Fruit fly (Drosophila melanogaster) whole organism, embryonic: ENCODE measurements around the gene CG8066.
A peak's percentile ranks its signal among the peaks of the same experiment; 100 is the strongest.

Source experiments
- Adf1 ChIP-seq: fragments of 200-800 bp; sonication (Bioruptor generic); IDR thresholded peaks from 2 replicates; pipeline ENCODE4 v1.3.6; 2022; ENCODE audit warnings: missing biosample characterization, missing genetic modification characterization
- Bdp1 ChIP-seq: fragments of 200-800 bp; sonication (Bioruptor generic); optimal IDR thresholded peaks from 3 replicates; lab custom pipeline; 2016; ENCODE audit warnings: missing biosample characterization, missing genetic modification characterization
- CG12071 ChIP-seq: fragments of 200-800 bp; sonication (Bioruptor generic); optimal IDR thresholded peaks from 3 replicates; lab custom pipeline; 2018; ENCODE audit warnings: missing biosample characterization, mild to moderate bottlenecking, missing genetic modification characterization
- CG12236 ChIP-seq: fragments of 200-800 bp; sonication (Bioruptor generic); optimal IDR thresholded peaks from 2 replicates; lab custom pipeline; 2016; ENCODE audit warnings: missing biosample characterization, missing genetic modification characterization
- CG12769 ChIP-seq: fragments of 200-800 bp; sonication (Bioruptor generic); optimal IDR thresholded peaks from 2 replicates; lab custom pipeline; 2019; ENCODE audit warnings: missing biosample characterization, mild to moderate bottlenecking, missing genetic modification characterization, moderate library complexity
- CG15073 ChIP-seq: fragments of 200-800 bp; sonication (Bioruptor generic); optimal IDR thresholded peaks from 2 replicates; lab custom pipeline; 2016; ENCODE audit warnings: missing biosample characterization, missing genetic modification characterization
- CG17359 ChIP-seq: fragments of 200-800 bp; sonication (Bioruptor generic); optimal IDR thresholded peaks from 3 replicates; lab custom pipeline; 2018; ENCODE audit warnings: missing biosample characterization, mild to moderate bottlenecking, missing genetic modification characterization, moderate library complexity
- CG17612 ChIP-seq: fragments of 200-800 bp; sonication (Bioruptor generic); IDR thresholded peaks from 2 replicates; pipeline ENCODE4 v1.3.6; 2022; ENCODE audit warnings: missing biosample characterization, missing genetic modification characterization
- CG2199 ChIP-seq: fragments of 200-800 bp; sonication (Bioruptor generic); IDR thresholded peaks from 3 replicates; pipeline ENCODE4 v1.3.6; 2022; ENCODE audit warnings: missing biosample characterization, missing genetic modification characterization
- CG3065 ChIP-seq: fragments of 200-800 bp; sonication (Bioruptor generic); optimal IDR thresholded peaks from 2 replicates; lab custom pipeline; 2016; ENCODE audit warnings: missing biosample characterization, missing genetic modification characterization
- CG31388 ChIP-seq: fragments of 200-800 bp; sonication (Bioruptor generic); optimal IDR thresholded peaks from 2 replicates; lab custom pipeline; 2016; ENCODE audit warnings: missing biosample characterization, missing genetic modification characterization
- CG34224 ChIP-seq: fragments of 200-800 bp; sonication (Bioruptor generic); IDR thresholded peaks from 3 replicates; pipeline ENCODE4 v1.3.6; 2022; ENCODE audit warnings: missing biosample characterization, missing genetic modification characterization; ENCODE audit not compliant: partially characterized antibody
- CG42726 ChIP-seq: fragments of 200-800 bp; sonication (Bioruptor generic); IDR thresholded peaks from 2 replicates; pipeline ENCODE4 v1.3.6; 2022; ENCODE audit warnings: missing biosample characterization, missing genetic modification characterization; ENCODE audit not compliant: partially characterized antibody
- CG6791 ChIP-seq: fragments of 200-800 bp; sonication (Bioruptor generic); IDR thresholded peaks from 3 replicates; pipeline ENCODE4 v1.3.6; 2022; ENCODE audit warnings: missing biosample characterization, missing genetic modification characterization; ENCODE audit not compliant: partially characterized antibody
- CG7556 ChIP-seq: fragments of 200-800 bp; sonication (Bioruptor generic); optimal IDR thresholded peaks from 2 replicates; lab custom pipeline; 2017; ENCODE audit warnings: missing biosample characterization, mild to moderate bottlenecking, missing genetic modification characterization
- CG7928 ChIP-seq: fragments of 200-800 bp; sonication (Bioruptor generic); optimal IDR thresholded peaks from 2 replicates; lab custom pipeline; 2017; ENCODE audit warnings: missing biosample characterization, mild to moderate bottlenecking, missing genetic modification characterization
- CG8290 ChIP-seq, 3 experiments: fragments of 200-800 bp; sonication (Bioruptor generic); optimal IDR thresholded peaks; 2 replicates each; lab custom pipeline; 2016 to 2019; ENCODE audit warnings: missing biosample characterization in 3 of 3, missing genetic modification characterization in 3 of 3, mild to moderate bottlenecking in 2 of 3, moderate library complexity in 1 of 3
- CG8944 ChIP-seq: fragments of 200-800 bp; sonication (Bioruptor generic); optimal IDR thresholded peaks from 3 replicates; lab custom pipeline; 2016; ENCODE audit warnings: missing biosample characterization, missing genetic modification characterization
- Deaf1 ChIP-seq: fragments of 200-800 bp; optimal IDR thresholded peaks from 3 replicates; lab custom pipeline; 2019; ENCODE audit warnings: missing biosample characterization, mild to moderate bottlenecking, missing genetic modification characterization, moderate library complexity
- Dll ChIP-seq: fragments of 200-800 bp; sonication (Bioruptor generic); IDR thresholded peaks from 4 replicates; pipeline ENCODE4 v1.3.6; 2022; ENCODE audit warnings: missing biosample characterization, missing genetic modification characterization; ENCODE audit not compliant: partially characterized antibody
- E2f1 ChIP-seq: fragments of 200-800 bp; sonication (Bioruptor generic); IDR thresholded peaks from 2 replicates; pipeline ENCODE4 v1.3.6; 2022; ENCODE audit warnings: missing biosample characterization, missing genetic modification characterization
- GATAe ChIP-seq: fragments of 200-800 bp; sonication (Bioruptor generic); conservative IDR thresholded peaks from 2 replicates; pipeline ENCODE4 v1.3.6; 2022; ENCODE audit warnings: missing biosample characterization, missing genetic modification characterization
- Gug ChIP-seq: fragments of 200-800 bp; sonication (Bioruptor generic); IDR thresholded peaks from 4 replicates; pipeline ENCODE4 v1.3.6; 2022; ENCODE audit warnings: missing biosample characterization, missing genetic modification characterization
- Hey ChIP-seq: fragments of 200-800 bp; sonication (Bioruptor generic); optimal IDR thresholded peaks from 3 replicates; lab custom pipeline; 2018; ENCODE audit warnings: missing biosample characterization, mild to moderate bottlenecking, missing genetic modification characterization
- Hmr ChIP-seq: fragments of 200-800 bp; sonication (Bioruptor generic); optimal IDR thresholded peaks from 3 replicates; lab custom pipeline; 2017; ENCODE audit warnings: mild to moderate bottlenecking, missing biosample characterization, missing genetic modification reagents, missing genetic modification characterization
- NC2α ChIP-seq: fragments of 200-800 bp; sonication (Bioruptor generic); optimal IDR thresholded peaks from 2 replicates; lab custom pipeline; 2016; ENCODE audit warnings: missing biosample characterization, missing genetic modification characterization
- NFAT ChIP-seq: fragments of 200-800 bp; sonication (Bioruptor generic); IDR thresholded peaks from 2 replicates; pipeline ENCODE4 v1.3.6; 2022; ENCODE audit warnings: missing biosample characterization, missing genetic modification characterization
- Optix ChIP-seq: fragments of 200-800 bp; sonication (Bioruptor generic); IDR thresholded peaks from 3 replicates; pipeline ENCODE4 v1.3.6; 2022; ENCODE audit warnings: missing biosample characterization, missing genetic modification characterization
- Ravus ChIP-seq: fragments of 200-800 bp; sonication (Bioruptor generic); IDR thresholded peaks from 2 replicates; pipeline ENCODE4 v1.3.6; 2022; ENCODE audit warnings: missing biosample characterization, missing genetic modification characterization
- YL-1 ChIP-seq: fragments of 200-800 bp; sonication (Bioruptor generic); optimal IDR thresholded peaks from 3 replicates; lab custom pipeline; 2017; ENCODE audit warnings: missing biosample characterization, mild to moderate bottlenecking, missing genetic modification characterization
- bbx ChIP-seq: fragments of 200-800 bp; sonication (Bioruptor generic); IDR thresholded peaks from 2 replicates; pipeline ENCODE4 v1.3.6; 2022; ENCODE audit warnings: missing biosample characterization, missing genetic modification characterization; ENCODE audit not compliant: partially characterized antibody
- chinmo ChIP-seq: fragments of 200-800 bp; sonication (Bioruptor generic); IDR thresholded peaks from 4 replicates; pipeline ENCODE4 v1.3.6; 2022; ENCODE audit warnings: missing biosample characterization, missing genetic modification characterization; ENCODE audit not compliant: partially characterized antibody
- cwo ChIP-seq: fragments of 200-800 bp; sonication (Bioruptor generic); optimal IDR thresholded peaks from 3 replicates; lab custom pipeline; 2017; ENCODE audit warnings: missing biosample characterization, missing genetic modification characterization, mild to moderate bottlenecking, moderate library complexity, missing genetic modification reagents
- hb ChIP-seq: fragments of 200-800 bp; sonication (Bioruptor generic); IDR thresholded peaks from 3 replicates; pipeline ENCODE4 v1.3.6; 2022; ENCODE audit warnings: missing biosample characterization, missing genetic modification characterization; ENCODE audit not compliant: partially characterized antibody
- knrl ChIP-seq: fragments of 200-800 bp; sonication (Bioruptor generic); IDR thresholded peaks from 3 replicates; pipeline ENCODE4 v1.3.6; 2022; ENCODE audit warnings: missing biosample characterization, missing genetic modification characterization; ENCODE audit not compliant: partially characterized antibody
- lmd ChIP-seq: fragments of 200-800 bp; sonication (Bioruptor generic); IDR thresholded peaks from 2 replicates; pipeline ENCODE4 v1.3.6; 2022; ENCODE audit warnings: missing biosample characterization, missing genetic modification characterization
- mirr ChIP-seq: fragments of 200-800 bp; sonication (Bioruptor generic); optimal IDR thresholded peaks from 3 replicates; lab custom pipeline; 2018; ENCODE audit warnings: missing biosample characterization, mild to moderate bottlenecking, missing genetic modification characterization
- mld ChIP-seq: fragments of 200-800 bp; sonication (Bioruptor generic); IDR thresholded peaks from 3 replicates; pipeline ENCODE4 v1.3.6; 2022; ENCODE audit warnings: missing biosample characterization, missing genetic modification characterization; ENCODE audit not compliant: partially characterized antibody
- pb ChIP-seq: fragments of 200-800 bp; sonication (Bioruptor generic); optimal IDR thresholded peaks from 3 replicates; lab custom pipeline; 2016; ENCODE audit warnings: missing biosample characterization, missing genetic modification characterization
- rib ChIP-seq: fragments of 200-800 bp; sonication (Bioruptor generic); IDR thresholded peaks from 2 replicates; pipeline ENCODE4 v1.3.6; 2022; ENCODE audit warnings: missing biosample characterization, missing genetic modification characterization
- sr ChIP-seq: fragments of 200-800 bp; sonication (Bioruptor generic); IDR thresholded peaks from 3 replicates; pipeline ENCODE4 v1.3.6; 2022; ENCODE audit warnings: missing biosample characterization, missing genetic modification characterization
- wdn ChIP-seq: fragments of 200-800 bp; sonication (Bioruptor generic); IDR thresholded peaks from 2 replicates; pipeline ENCODE4 v1.3.6; 2022; ENCODE audit warnings: missing biosample characterization, missing genetic modification characterization
- yki ChIP-seq: fragments of >200 bp; optimal IDR thresholded peaks from 3 replicates; lab custom pipeline; 2018
- zen2 ChIP-seq: fragments of 200-800 bp; sonication (Bioruptor generic); IDR thresholded peaks from 3 replicates; pipeline ENCODE4 v1.3.6; 2022; ENCODE audit warnings: missing biosample characterization, missing genetic modification characterization; ENCODE audit not compliant: partially characterized antibody

The CG8066 gene

dm6 chr3R:14558383-14558883 is 10.2 kb downstream of the CG8066 start (continued):
- TF ChIP-seq CG12071 (GFP tag; lab: Kevin White, UChicago) (peak; percentile 86), CG6791 (GFP tag; lab: Robert Waterston, UW) (no peak), Dll (GFP tag; lab: Robert Waterston, UW) (no peak), Bdp1 (GFP tag; lab: Kevin White, UChicago) (peak; percentile 69), NC2α (GFP tag; lab: Kevin White, UChicago) (peak; percentile 69), YL-1 (GFP tag; lab: Kevin White, UChicago) (peak; percentile 48), Hmr (GFP tag; lab: Kevin White, UChicago) (peak; percentile 95)
- TF ChIP-seq, all 482 proteins: peak for 407

DNA sequence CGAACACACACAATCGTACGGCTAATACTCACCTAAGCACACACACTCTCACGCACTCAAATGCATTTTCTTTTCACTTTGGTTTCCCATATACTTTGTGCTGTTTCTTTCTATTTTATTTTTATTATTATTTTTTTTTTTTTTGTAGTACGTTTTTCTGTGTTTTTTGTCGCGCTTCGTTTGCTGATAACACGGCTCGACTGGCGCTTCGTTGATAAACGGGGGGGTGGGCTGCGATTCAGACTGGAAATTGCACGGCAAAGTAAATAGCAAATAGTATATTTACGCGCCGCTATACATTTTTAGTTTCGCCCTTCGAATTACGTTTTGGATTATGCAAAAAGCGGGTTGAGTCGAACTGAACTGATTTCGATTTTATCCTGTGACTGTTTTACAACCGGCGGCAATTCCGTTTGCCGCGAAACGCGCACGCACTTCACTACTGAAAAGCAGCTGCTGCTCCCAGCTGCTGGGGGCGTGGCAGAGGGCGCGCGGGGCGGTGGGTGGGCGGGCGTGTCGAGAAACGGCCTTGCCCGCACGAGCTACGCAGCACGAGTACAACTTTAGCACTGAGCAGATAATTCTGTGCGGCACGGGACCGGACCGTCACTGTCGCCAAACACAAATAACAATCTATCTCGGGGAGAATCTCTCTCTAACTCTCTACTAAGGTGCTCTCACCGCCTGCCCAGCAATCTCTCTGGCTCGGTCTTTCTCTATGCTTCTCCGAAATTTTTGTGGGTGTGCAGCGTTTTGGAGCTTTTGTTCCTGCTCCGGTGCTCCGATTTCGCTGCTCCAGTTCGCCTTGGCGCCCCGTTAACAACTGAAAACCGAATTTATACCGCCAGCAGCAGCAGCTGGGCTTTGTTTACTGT is 10.9 kb downstream of the CG8066 start, which contains the start of gene Pde6:
Gene Pde6, minus strand, starts transcription at position 825 of the 875 bp plus-strand sequence.
- TF ChIP-seq CG8290 (GFP tag; optimal IDR thresholded peaks at IDR 0.05; lab: Kevin White, UChicago), result no peak
- TF ChIP-seq CG8290 (tag; optimal IDR thresholded peaks at IDR 0.05; lab: Kevin White, UChicago), result peak in 1 of 2 experiments; percentile 61
- TF ChIP-seq mirr (GFP tag; lab: Kevin White, UChicago), result peak; percentile 54
- no peak for TF ChIP-seq CG7556 (GFP tag; lab: Kevin White, UChicago)
- no peak for TF ChIP-seq CG12236 (GFP tag; lab: Kevin White, UChicago)
- peak; percentile 20; the same call in 1 of the 3 replicates for TF ChIP-seq CG34224 (GFP tag; lab: Robert Waterston, UW)
- TF ChIP-seq cwo (GFP tag; lab: Kevin White, UChicago), result peak; percentile 99
- no peak for TF ChIP-seq pb (GFP tag; lab: Kevin White, UChicago)
- TF ChIP-seq Ravus, result peak; percentile 54
- TF ChIP-seq Adf1 (GFP tag; lab: Robert Waterston, UW), result peak; percentile 16; the same call in 1 of the 2 replicates
- TF ChIP-seq CG31388, result no peak
- TF ChIP-seq Optix (GFP tag; lab: Robert Waterston, UW), result 0 out of 3 replicates have a peak, but pooled peaks have one; percentile 35
- TF ChIP-seq sr (GFP tag; lab: Robert Waterston, UW), result peak; percentile 6; the same call in 1 of the 3 replicates
- peak; percentile 27; the same call in 1 of the 2 replicates for TF ChIP-seq bbx (GFP tag; lab: Robert Waterston, UW)
- peak; percentile 70; the same call in 1 of the 2 replicates for TF ChIP-seq rib (GFP tag; lab: Robert Waterston, UW)
- TF ChIP-seq chinmo (GFP tag; lab: Robert Waterston, UW), result peak; percentile 73; the same call in 2 of the 4 replicates
- TF ChIP-seq zen2 (GFP tag; lab: Robert Waterston, UW), result peak; percentile 51; the same call in 1 of the 3 replicates
- TF ChIP-seq Gug (GFP tag; lab: Robert Waterston, UW), result peak; percentile 19; the same call in 1 of the 4 replicates
- TF ChIP-seq wdn, result 0 out of 2 replicates have a peak, but pooled peaks have one; percentile 30
- peak; percentile 16 for TF ChIP-seq yki (lab: Kevin White, UChicago)
- TF ChIP-seq CG2199, result peak; percentile 43; the same call in 1 of the 3 replicates
- TF ChIP-seq Hey (tag; lab: Kevin White, UChicago), result peak; percentile 1
- 0 out of 3 replicates have a peak, but pooled peaks have one; percentile 13 for TF ChIP-seq knrl
- TF ChIP-seq CG17359 (tag; lab: Kevin White, UChicago), result no peak
- TF ChIP-seq CG3065 (GFP tag; lab: Kevin White, UChicago), result peak; percentile 86
- no peak for TF ChIP-seq mld (GFP tag; lab: Robert Waterston, UW)
- TF ChIP-seq CG7928, result no peak
- TF ChIP-seq CG8944 (GFP tag; lab: Kevin White, UChicago), result no peak
- peak; percentile 59 for TF ChIP-seq CG42726
- no peak for TF ChIP-seq lmd (GFP tag; lab: Robert Waterston, UW)
- peak; percentile 14 for TF ChIP-seq Deaf1 (tag; lab: Kevin White, UChicago)
- TF ChIP-seq CG17612 (GFP tag; lab: Robert Waterston, UW), result 0 out of 2 replicates have a peak, but pooled peaks have one; percentile 14
- 0 out of 2 replicates have a peak, but pooled peaks have one; percentile 19 for TF ChIP-seq GATAe (GFP tag; lab: Robert Waterston, UW)
- peak; percentile 53 for TF ChIP-seq CG12769
- 0 out of 3 replicates have a peak, but pooled peaks have one; percentile 9 for TF ChIP-seq hb (GFP tag; lab: Robert Waterston, UW)
- TF ChIP-seq CG15073 (GFP tag; lab: Kevin White, UChicago), result peak; percentile 32
- peak; percentile 46; the same call in 1 of the 2 replicates for TF ChIP-seq E2f1 (GFP tag; lab: Robert Waterston, UW)
- 0 out of 2 replicates have a peak, but pooled peaks have one; percentile 19 for TF ChIP-seq NFAT
